Fruit fly (Drosophila melanogaster) whole organism, embryonic: ENCODE measurements around the gene CheA29a.

ENCODE experiments used
- Asciz ChIP-seq: fragments of 200-800 bp; sonication (Bioruptor generic); optimal IDR thresholded peaks from 2 replicates; lab custom pipeline; 2017; ENCODE audit warnings: missing biosample characterization, mild to moderate bottlenecking, missing genetic modification characterization, missing genetic modification reagents
- Atf-2 ChIP-seq: fragments of 200-800 bp; sonication (Bioruptor generic); optimal IDR thresholded peaks from 2 replicates; lab custom pipeline; 2016; ENCODE audit warnings: missing biosample characterization, missing genetic modification characterization
- BtbVII ChIP-seq: fragments of 200-800 bp; sonication (Bioruptor generic); optimal IDR thresholded peaks from 3 replicates; lab custom pipeline; 2017; ENCODE audit warnings: missing biosample characterization, mild to moderate bottlenecking, missing genetic modification characterization
- CG11456 ChIP-seq: fragments of 200-800 bp; sonication (Bioruptor generic); IDR thresholded peaks from 3 replicates; pipeline ENCODE4 v1.3.6; 2022; ENCODE audit warnings: missing biosample characterization, missing genetic modification characterization
- CG12219 ChIP-seq: fragments of 200-800 bp; sonication (Bioruptor generic); optimal IDR thresholded peaks from 3 replicates; lab custom pipeline; 2018; ENCODE audit warnings: missing biosample characterization, mild to moderate bottlenecking, missing genetic modification characterization
- CG14050 ChIP-seq: fragments of 200-800 bp; sonication (Bioruptor generic); IDR thresholded peaks from 3 replicates; pipeline ENCODE4 v1.3.6; 2022; ENCODE audit warnings: missing biosample characterization, missing genetic modification characterization
- CG1647 ChIP-seq: fragments of 200-800 bp; sonication (Bioruptor generic); optimal IDR thresholded peaks from 3 replicates; lab custom pipeline; 2016; ENCODE audit warnings: missing biosample characterization, missing genetic modification characterization
- CG16813 ChIP-seq: fragments of 200-800 bp; sonication (Bioruptor generic); IDR thresholded peaks from 3 replicates; pipeline ENCODE4 v1.3.6; 2022; ENCODE audit warnings: missing biosample characterization, missing genetic modification characterization; ENCODE audit not compliant: partially characterized antibody
- CG1792 ChIP-seq: fragments of 200-800 bp; sonication (Bioruptor generic); optimal IDR thresholded peaks from 2 replicates; lab custom pipeline; 2016; ENCODE audit warnings: missing biosample characterization, missing genetic modification characterization
- CG18599 ChIP-seq: fragments of 200-800 bp; sonication (Bioruptor generic); optimal IDR thresholded peaks from 3 replicates; lab custom pipeline; 2017; ENCODE audit warnings: missing biosample characterization, missing genetic modification characterization, mild to moderate bottlenecking, moderate library complexity, missing genetic modification reagents
- CG2199 ChIP-seq: fragments of 200-800 bp; sonication (Bioruptor generic); IDR thresholded peaks from 3 replicates; pipeline ENCODE4 v1.3.6; 2022; ENCODE audit warnings: missing biosample characterization, missing genetic modification characterization
- CG2875 ChIP-seq: fragments of 200-800 bp; sonication (Bioruptor generic); optimal IDR thresholded peaks from 2 replicates; lab custom pipeline; 2017; ENCODE audit warnings: missing biosample characterization, mild to moderate bottlenecking, missing genetic modification characterization, missing genetic modification reagents
- CG32532 ChIP-seq: fragments of 200-800 bp; sonication (Bioruptor generic); IDR thresholded peaks from 2 replicates; pipeline ENCODE4 v1.3.6; 2022; ENCODE audit warnings: missing biosample characterization, missing genetic modification characterization
- CG33213 ChIP-seq: fragments of 200-800 bp; sonication (Bioruptor generic); optimal IDR thresholded peaks from 3 replicates; lab custom pipeline; 2016; ENCODE audit warnings: missing biosample characterization, missing genetic modification characterization
- CG33557 ChIP-seq: fragments of 200-800 bp; sonication (Bioruptor generic); optimal IDR thresholded peaks from 2 replicates; lab custom pipeline; 2019; ENCODE audit warnings: missing biosample characterization, mild to moderate bottlenecking, missing genetic modification characterization, moderate library complexity
- CG34224 ChIP-seq: fragments of 200-800 bp; sonication (Bioruptor generic); IDR thresholded peaks from 3 replicates; pipeline ENCODE4 v1.3.6; 2022; ENCODE audit warnings: missing biosample characterization, missing genetic modification characterization; ENCODE audit not compliant: partially characterized antibody
- CG6813 ChIP-seq: fragments of 200-800 bp; sonication (Bioruptor generic); optimal IDR thresholded peaks from 2 replicates; lab custom pipeline; 2017; ENCODE audit warnings: missing biosample characterization, missing genetic modification characterization, mild to moderate bottlenecking, moderate library complexity, missing genetic modification reagents
- CG7357 ChIP-seq: fragments of 200-800 bp; sonication (Bioruptor generic); IDR thresholded peaks from 3 replicates; pipeline ENCODE4 v1.3.6; 2022; ENCODE audit warnings: missing biosample characterization, missing genetic modification characterization
- CG7928 ChIP-seq: fragments of 200-800 bp; sonication (Bioruptor generic); optimal IDR thresholded peaks from 2 replicates; lab custom pipeline; 2017; ENCODE audit warnings: missing biosample characterization, mild to moderate bottlenecking, missing genetic modification characterization
- D ChIP-seq, 2 experiments: fragments of 200-800 bp in 1 of 2; fragments of >200 bp in 1 of 2; sonication (Bioruptor generic) in 1 of 2; optimal IDR thresholded peaks; 2 replicates in 1 of 2; 3 replicates in 1 of 2; lab custom pipeline; 2017; ENCODE audit warnings: mild to moderate bottlenecking in 1 of 2, missing biosample characterization in 1 of 2, missing genetic modification characterization in 1 of 2, missing genetic modification reagents in 1 of 2
- Drgx ChIP-seq: fragments of 200-800 bp; sonication (Bioruptor generic); IDR thresholded peaks from 2 replicates; pipeline ENCODE4 v1.3.6; 2022; ENCODE audit warnings: missing biosample characterization, missing genetic modification characterization
- E2f2 ChIP-seq: fragments of 200-800 bp; sonication (Bioruptor generic); IDR thresholded peaks from 2 replicates; pipeline ENCODE4 v1.3.6; 2022; ENCODE audit warnings: missing biosample characterization, missing genetic modification characterization
- Elba2 ChIP-seq: fragments of 200-800 bp; sonication (Bioruptor generic); optimal IDR thresholded peaks from 3 replicates; lab custom pipeline; 2016; ENCODE audit warnings: missing biosample characterization, missing genetic modification characterization
- MBD-R2 ChIP-seq: fragments of 200-800 bp; sonication (Bioruptor generic); IDR thresholded peaks from 2 replicates; pipeline ENCODE4 v1.3.6; 2022; ENCODE audit warnings: missing biosample characterization, missing genetic modification characterization
- Meics ChIP-seq: fragments of 200-800 bp; sonication (Bioruptor generic); optimal IDR thresholded peaks from 2 replicates; lab custom pipeline; 2017; ENCODE audit warnings: missing biosample characterization, mild to moderate bottlenecking, missing genetic modification characterization
- Sox102F ChIP-seq: fragments of 200-800 bp; sonication (Bioruptor generic); optimal IDR thresholded peaks from 2 replicates; lab custom pipeline; 2018; ENCODE audit warnings: missing biosample characterization, mild to moderate bottlenecking, missing genetic modification characterization, moderate library complexity
- Sry-δ ChIP-seq: fragments of 200-800 bp; sonication (Bioruptor generic); optimal IDR thresholded peaks from 2 replicates; lab custom pipeline; 2016; ENCODE audit warnings: missing biosample characterization, missing genetic modification characterization
- ara ChIP-seq: fragments of 200-800 bp; sonication (Bioruptor generic); IDR thresholded peaks from 2 replicates; pipeline ENCODE4 v1.3.6; 2022; ENCODE audit warnings: missing biosample characterization, missing genetic modification characterization
- ash1 ChIP-seq: fragments of 200-800 bp; sonication (Bioruptor generic); optimal IDR thresholded peaks from 2 replicates; lab custom pipeline; 2018; ENCODE audit warnings: missing biosample characterization, mild to moderate bottlenecking, missing genetic modification characterization
- dysf ChIP-seq: fragments of 200-800 bp; sonication (Bioruptor generic); IDR thresholded peaks from 3 replicates; pipeline ENCODE4 v1.3.6; 2022; ENCODE audit warnings: missing biosample characterization, missing genetic modification characterization
- fd3F ChIP-seq: fragments of 200-800 bp; sonication (Bioruptor generic); optimal IDR thresholded peaks from 2 replicates; lab custom pipeline; 2018; ENCODE audit warnings: missing biosample characterization, mild to moderate bottlenecking, missing genetic modification characterization, moderate library complexity
- gce ChIP-seq: fragments of 200-800 bp; sonication (Bioruptor generic); IDR thresholded peaks from 3 replicates; pipeline ENCODE4 v1.3.6; 2022; ENCODE audit warnings: missing biosample characterization, missing genetic modification characterization
- hkb ChIP-seq, 2 experiments: fragments of 200-800 bp in 1 of 2; fragments of >200 bp in 1 of 2; sonication (Bioruptor generic) in 1 of 2; IDR thresholded peaks in 1 of 2; optimal IDR thresholded peaks in 1 of 2; 2 replicates each; pipeline versions ENCODE4 v1.3.6 to Lab custom; 2017 to 2022; ENCODE audit warnings: missing biosample characterization in 1 of 2, missing genetic modification characterization in 1 of 2
- jing ChIP-seq: fragments of 200-800 bp; sonication (Bioruptor generic); optimal IDR thresholded peaks from 2 replicates; lab custom pipeline; 2018; ENCODE audit warnings: missing biosample characterization, mild to moderate bottlenecking, missing genetic modification characterization
- lbe ChIP-seq: fragments of 200-800 bp; sonication (Bioruptor generic); optimal IDR thresholded peaks from 2 replicates; lab custom pipeline; 2016; ENCODE audit warnings: missing biosample characterization, mild to moderate bottlenecking, missing genetic modification characterization
- lilli ChIP-seq: fragments of 200-800 bp; sonication (Bioruptor generic); optimal IDR thresholded peaks from 3 replicates; lab custom pipeline; 2016; ENCODE audit warnings: missing biosample characterization, missing genetic modification characterization
- lmd ChIP-seq: fragments of 200-800 bp; sonication (Bioruptor generic); IDR thresholded peaks from 2 replicates; pipeline ENCODE4 v1.3.6; 2022; ENCODE audit warnings: missing biosample characterization, missing genetic modification characterization
- lola ChIP-seq, 3 experiments: fragments of >200 bp in 2 of 3; fragments of 200-800 bp in 1 of 3; sonication (Bioruptor generic) in 1 of 3; optimal IDR thresholded peaks; 2 replicates each; lab custom pipeline; 2017 to 2019; ENCODE audit warnings: missing biosample characterization in 3 of 3, missing genetic modification characterization in 3 of 3, mild to moderate bottlenecking in 1 of 3, moderate library complexity in 1 of 3
- maf-S ChIP-seq: fragments of 200-800 bp; sonication (Bioruptor generic); optimal IDR thresholded peaks from 2 replicates; lab custom pipeline; 2016; ENCODE audit warnings: missing biosample characterization, missing genetic modification characterization
- nmo ChIP-seq: fragments of 200-800 bp; sonication (Bioruptor generic); optimal IDR thresholded peaks from 2 replicates; lab custom pipeline; 2018; ENCODE audit warnings: missing biosample characterization, mild to moderate bottlenecking, missing genetic modification characterization, moderate library complexity
- nom ChIP-seq: fragments of 200-800 bp; sonication (Bioruptor generic); optimal IDR thresholded peaks from 2 replicates; lab custom pipeline; 2017; ENCODE audit warnings: missing biosample characterization, missing genetic modification characterization, mild to moderate bottlenecking, moderate library complexity, missing genetic modification reagents
- ranshi ChIP-seq: fragments of 200-800 bp; sonication (Bioruptor generic); IDR thresholded peaks from 2 replicates; pipeline ENCODE4 v1.3.6; 2022; ENCODE audit warnings: missing biosample characterization, missing genetic modification characterization
- rib ChIP-seq: fragments of 200-800 bp; sonication (Bioruptor generic); IDR thresholded peaks from 2 replicates; pipeline ENCODE4 v1.3.6; 2022; ENCODE audit warnings: missing biosample characterization, missing genetic modification characterization
- scrt ChIP-seq: fragments of 200-800 bp; sonication (Bioruptor generic); optimal IDR thresholded peaks from 2 replicates; lab custom pipeline; 2018; ENCODE audit warnings: missing biosample characterization, mild to moderate bottlenecking, missing genetic modification characterization, moderate library complexity
- sens ChIP-seq: fragments of 200-800 bp; sonication (Bioruptor generic); peaks from one replicate; lab custom pipeline; 2016; ENCODE audit warnings: missing biosample characterization, missing genetic modification characterization
- sens-2 ChIP-seq: fragments of 200-800 bp; sonication (Bioruptor generic); IDR thresholded peaks from 2 replicates; pipeline ENCODE4 v1.3.6; 2022; ENCODE audit warnings: missing biosample characterization, missing genetic modification characterization
- stc ChIP-seq: fragments of 200-800 bp; sonication (Bioruptor generic); IDR thresholded peaks from 2 replicates; pipeline ENCODE4 v1.3.6; 2022; ENCODE audit warnings: missing biosample characterization, missing genetic modification characterization
- trh ChIP-seq: fragments of 200-800 bp; sonication (Bioruptor generic); optimal IDR thresholded peaks from 2 replicates; lab custom pipeline; 2016; ENCODE audit warnings: missing biosample characterization, missing genetic modification characterization
- tup ChIP-seq: fragments of 200-800 bp; sonication (Bioruptor generic); optimal IDR thresholded peaks from 2 replicates; lab custom pipeline; 2016; ENCODE audit warnings: missing biosample characterization, mild to moderate bottlenecking, missing genetic modification characterization, moderate library complexity

The CheA29a gene

dm6 chr2L:8473448-8473847 lies 3.7 kb upstream of the CheA29a start (continued):
- TF ChIP-seq E2f2 (GFP tag; lab: Robert Waterston, UW) (peak; percentile 30; the same call in 1 of the 2 replicates), Atf-2 (GFP tag; lab: Kevin White, UChicago) (no peak), tup (no peak), CG6813 (GFP tag; lab: Kevin White, UChicago) (peak; percentile 58), Meics (peak; percentile 54), CG7928 (GFP tag; lab: Kevin White, UChicago) (no peak), Asciz (GFP tag; lab: Kevin White, UChicago) (peak; percentile 13), hkb (optimal IDR thresholded peaks at IDR 0.05; lab: Kevin White, UChicago) (no peak), hkb (GFP tag; IDR thresholded peaks at IDR 0.05; lab: Robert Waterston, UW) (peak; percentile 60), Drgx (GFP tag; lab: Robert Waterston, UW) (peak; percentile 50; the same call in 1 of the 2 replicates), CG32532 (peak; percentile 48), trh (GFP tag; lab: Kevin White, UChicago) (no peak), CG11456 (GFP tag; lab: Robert Waterston, UW) (no peak), lilli (GFP tag; lab: Kevin White, UChicago) (peak; percentile 33), rib (GFP tag; lab: Robert Waterston, UW) (no peak), gce (GFP tag; lab: Robert Waterston, UW) (peak; percentile 61; the same call in 1 of the 3 replicates), sens-2 (GFP tag; lab: Robert Waterston, UW) (peak; percentile 67), CG1647 (peak; percentile 19), stc (GFP tag; lab: Robert Waterston, UW) (peak; percentile 72), ranshi (GFP tag; lab: Robert Waterston, UW) (peak; percentile 30; the same call in 1 of the 2 replicates), CG34224 (GFP tag; lab: Robert Waterston, UW) (no peak), lmd (peak; percentile 60; the same call in 1 of the 2 replicates), CG7357 (GFP tag; lab: Robert Waterston, UW) (peak; percentile 57; the same call in 2 of the 3 replicates), nom (peak; percentile 77), CG33557 (GFP tag; lab: Kevin White, UChicago) (peak; percentile 33), lola (GFP tag; optimal IDR thresholded peaks at IDR 0.05; lab: Kevin White, UChicago) (peak in 1 of 3 experiments; percentile 63), sens (GFP tag; lab: Kevin White, UChicago) (peak; percentile 80), Sry-δ (no peak), MBD-R2 (GFP tag; lab: Robert Waterston, UW) (0 out of 2 replicates have a peak, but pooled peaks have one; percentile 5), nmo (GFP tag; lab: Kevin White, UChicago) (peak; percentile 62), CG2875 (GFP tag; lab: Kevin White, UChicago) (peak; percentile 28), fd3F (peak; percentile 15), CG1792 (GFP tag; lab: Kevin White, UChicago) (peak; percentile 21), BtbVII (GFP tag; lab: Kevin White, UChicago) (peak; percentile 41), CG18599 (peak; percentile 77), ara (peak; percentile 67; the same call in 1 of the 2 replicates), scrt (GFP tag; lab: Kevin White, UChicago) (peak; percentile 34), CG16813 (GFP tag; lab: Robert Waterston, UW) (no peak), maf-S (GFP tag; lab: Kevin White, UChicago) (peak; percentile 6), CG12219 (peak; percentile 35), ash1 (GFP tag; lab: Kevin White, UChicago) (no peak), Sox102F (GFP tag; lab: Kevin White, UChicago) (peak; percentile 50), CG33213 (GFP tag; lab: Kevin White, UChicago) (peak; percentile 13), D (optimal IDR thresholded peaks at IDR 0.05; lab: Kevin White, UChicago) (no peak), D (GFP tag; optimal IDR thresholded peaks at IDR 0.05; lab: Kevin White, UChicago) (peak; percentile 58), CG14050 (GFP tag; lab: Robert Waterston, UW) (peak; percentile 60), CG2199 (GFP tag; lab: Robert Waterston, UW) (peak; percentile 58; the same call in 1 of the 3 replicates), dysf (GFP tag; lab: Robert Waterston, UW) (peak; percentile 73), lbe (GFP tag; lab: Kevin White, UChicago) (peak; percentile 6), Elba2 (GFP tag; lab: Kevin White, UChicago) (no peak), jing (GFP tag; lab: Kevin White, UChicago) (peak; percentile 18)
